Fruit fly (Drosophila melanogaster) whole organism, embryonic: ENCODE results near the gene Aldh.
A peak's percentile ranks its signal among the peaks of the same experiment; 100 is the strongest.

Experiments
- Adf1 ChIP-seq: fragments of 200-800 bp; sonication (Bioruptor generic); IDR thresholded peaks from 2 replicates; pipeline ENCODE4 v1.3.6; 2022; ENCODE audit warnings: missing biosample characterization, missing genetic modification characterization
- Atf-2 ChIP-seq: fragments of 200-800 bp; sonication (Bioruptor generic); optimal IDR thresholded peaks from 2 replicates; lab custom pipeline; 2016; ENCODE audit warnings: missing biosample characterization, missing genetic modification characterization
- BEAF-32 ChIP-seq: fragments of 200-800 bp; sonication (Bioruptor generic); optimal IDR thresholded peaks from 3 replicates; lab custom pipeline; 2017; ENCODE audit warnings: missing biosample characterization, missing genetic modification characterization, mild to moderate bottlenecking, moderate library complexity, missing genetic modification reagents
- Blimp-1 ChIP-seq: fragments of 200-800 bp; sonication (Bioruptor generic); optimal IDR thresholded peaks from 3 replicates; lab custom pipeline; 2018; ENCODE audit warnings: missing biosample characterization, missing genetic modification characterization, mild to moderate bottlenecking, moderate library complexity, missing genetic modification reagents
- CG10147 ChIP-seq: fragments of 200-800 bp; sonication (Bioruptor generic); optimal IDR thresholded peaks from 2 replicates; lab custom pipeline; 2019; ENCODE audit warnings: missing biosample characterization, mild to moderate bottlenecking, missing genetic modification characterization, moderate library complexity
- CG1024 ChIP-seq: fragments of 200-800 bp; sonication (Bioruptor generic); IDR thresholded peaks from 2 replicates; pipeline ENCODE4 v1.3.6; 2022; ENCODE audit warnings: missing biosample characterization, missing genetic modification characterization
- CG10462 ChIP-seq: fragments of 200-800 bp; sonication (Bioruptor generic); optimal IDR thresholded peaks from 2 replicates; lab custom pipeline; 2016; ENCODE audit warnings: missing biosample characterization, missing genetic modification characterization
- CG10543 ChIP-seq: fragments of 200-800 bp; sonication (Bioruptor generic); optimal IDR thresholded peaks from 3 replicates; lab custom pipeline; 2017; ENCODE audit warnings: missing biosample characterization, mild to moderate bottlenecking, missing genetic modification characterization, moderate library complexity
- CG10654 ChIP-seq: fragments of 200-800 bp; sonication (Bioruptor generic); optimal IDR thresholded peaks from 2 replicates; lab custom pipeline; 2016; ENCODE audit warnings: missing biosample characterization, missing genetic modification characterization
- CG10979 ChIP-seq: fragments of 200-800 bp; sonication (Bioruptor generic); optimal IDR thresholded peaks from 2 replicates; lab custom pipeline; 2018; ENCODE audit warnings: missing biosample characterization, mild to moderate bottlenecking, missing genetic modification characterization, moderate library complexity
- CG11093 ChIP-seq: fragments of 200-800 bp; sonication (Bioruptor generic); IDR thresholded peaks from 3 replicates; pipeline ENCODE4 v1.3.6; 2022; ENCODE audit warnings: missing biosample characterization, missing genetic modification characterization
- CG11456 ChIP-seq: fragments of 200-800 bp; sonication (Bioruptor generic); IDR thresholded peaks from 3 replicates; pipeline ENCODE4 v1.3.6; 2022; ENCODE audit warnings: missing biosample characterization, missing genetic modification characterization
- CG1233 ChIP-seq: fragments of 200-800 bp; sonication (Bioruptor generic); optimal IDR thresholded peaks from 4 replicates; lab custom pipeline; 2018; ENCODE audit warnings: missing biosample characterization, mild to moderate bottlenecking, missing genetic modification characterization
- CG13287 ChIP-seq: fragments of 200-800 bp; sonication (Bioruptor generic); IDR thresholded peaks from 2 replicates; pipeline ENCODE4 v1.3.6; 2022; ENCODE audit warnings: missing biosample characterization, missing genetic modification characterization; ENCODE audit not compliant: partially characterized antibody
- CG14860 ChIP-seq: fragments of 200-800 bp; sonication (Bioruptor generic); IDR thresholded peaks from 3 replicates; pipeline ENCODE4 v1.3.6; 2022; ENCODE audit warnings: missing biosample characterization, missing genetic modification characterization; ENCODE audit not compliant: partially characterized antibody
- CG14965 ChIP-seq: fragments of 200-800 bp; sonication (Bioruptor generic); optimal IDR thresholded peaks from 2 replicates; lab custom pipeline; 2016; ENCODE audit warnings: missing biosample characterization, missing genetic modification characterization, borderline replicate concordance
- CG1602 ChIP-seq: fragments of 200-800 bp; sonication (Bioruptor generic); optimal IDR thresholded peaks from 3 replicates; lab custom pipeline; 2016; ENCODE audit warnings: missing biosample characterization, missing genetic modification characterization
- CG1647 ChIP-seq: fragments of 200-800 bp; sonication (Bioruptor generic); optimal IDR thresholded peaks from 3 replicates; lab custom pipeline; 2016; ENCODE audit warnings: missing biosample characterization, missing genetic modification characterization
- CG17612 ChIP-seq: fragments of 200-800 bp; sonication (Bioruptor generic); IDR thresholded peaks from 2 replicates; pipeline ENCODE4 v1.3.6; 2022; ENCODE audit warnings: missing biosample characterization, missing genetic modification characterization
- CG43689 ChIP-seq: fragments of 200-800 bp; sonication (Bioruptor generic); IDR thresholded peaks from 2 replicates; pipeline ENCODE4 v1.3.6; 2022; ENCODE audit warnings: missing biosample characterization, missing genetic modification characterization
- CG6254 ChIP-seq: fragments of 200-800 bp; sonication (Bioruptor generic); optimal IDR thresholded peaks from 3 replicates; lab custom pipeline; 2017; ENCODE audit warnings: mild to moderate bottlenecking, missing biosample characterization, missing genetic modification reagents, missing genetic modification characterization
- CG8924 ChIP-seq: fragments of 200-800 bp; optimal IDR thresholded peaks from 3 replicates; lab custom pipeline; 2019; ENCODE audit warnings: missing biosample characterization, mild to moderate bottlenecking, missing genetic modification characterization, moderate library complexity
- Dad ChIP-seq: fragments of 200-800 bp; sonication (Bioruptor generic); optimal IDR thresholded peaks from 3 replicates; lab custom pipeline; 2016; ENCODE audit warnings: missing biosample characterization, missing genetic modification characterization
- ERR ChIP-seq: fragments of 200-800 bp; sonication (Bioruptor generic); optimal IDR thresholded peaks from 2 replicates; lab custom pipeline; 2016; ENCODE audit warnings: missing biosample characterization, missing genetic modification characterization
- Gsc ChIP-seq: fragments of 200-800 bp; sonication (Bioruptor generic); IDR thresholded peaks from 2 replicates; pipeline ENCODE4 v1.3.6; 2022; ENCODE audit warnings: missing biosample characterization, missing genetic modification characterization
- HLH54F ChIP-seq: fragments of 200-800 bp; sonication (Bioruptor generic); optimal IDR thresholded peaks from 3 replicates; lab custom pipeline; 2016; ENCODE audit warnings: missing biosample characterization, missing genetic modification characterization
- HmgD ChIP-seq: fragments of 200-800 bp; sonication (Bioruptor generic); optimal IDR thresholded peaks from 3 replicates; lab custom pipeline; 2016; ENCODE audit warnings: missing biosample characterization, missing genetic modification characterization
- Hr78 ChIP-seq, 2 experiments: fragments of 200-800 bp in 1 of 2; fragments of >200 bp in 1 of 2; sonication (Bioruptor generic) in 1 of 2; optimal IDR thresholded peaks; 2 replicates each; lab custom pipeline; 2017 to 2019; ENCODE audit warnings: missing biosample characterization in 2 of 2, missing genetic modification characterization in 2 of 2, mild to moderate bottlenecking in 1 of 2, moderate library complexity in 1 of 2
- MESR4 ChIP-seq: fragments of 200-800 bp; sonication (Bioruptor generic); optimal IDR thresholded peaks from 2 replicates; lab custom pipeline; 2018; ENCODE audit warnings: missing biosample characterization, mild to moderate bottlenecking, missing genetic modification characterization, moderate library complexity
- Nf-YB ChIP-seq: fragments of 200-800 bp; sonication (Bioruptor generic); optimal IDR thresholded peaks from 3 replicates; lab custom pipeline; 2019; ENCODE audit warnings: missing biosample characterization, mild to moderate bottlenecking, missing genetic modification characterization, moderate library complexity
- Rfx ChIP-seq: fragments of 200-800 bp; sonication (Bioruptor generic); IDR thresholded peaks from 2 replicates; pipeline ENCODE4 v1.3.6; 2022; ENCODE audit warnings: missing biosample characterization, missing genetic modification characterization
- Tbp ChIP-seq: fragments of >200 bp; optimal IDR thresholded peaks from 2 replicates; lab custom pipeline; 2018; ENCODE audit warnings: missing biosample characterization, missing genetic modification characterization
- Trl ChIP-seq, 3 experiments: fragments of >200 bp in 2 of 3; fragments of 200-800 bp in 1 of 3; sonication (Bioruptor generic) in 1 of 3; optimal IDR thresholded peaks; 2 replicates in 1 of 3; 3 replicates in 2 of 3; lab custom pipeline; 2016 to 2017; ENCODE audit warnings: missing biosample characterization in 1 of 3, missing genetic modification characterization in 1 of 3
- abd-A ChIP-seq: fragments of 200-800 bp; sonication (Bioruptor generic); optimal IDR thresholded peaks from 3 replicates; lab custom pipeline; 2019; ENCODE audit warnings: missing biosample characterization, mild to moderate bottlenecking, missing genetic modification characterization, moderate library complexity
- dan ChIP-seq: fragments of 200-800 bp; sonication (Bioruptor generic); IDR thresholded peaks from 2 replicates; pipeline ENCODE4 v1.3.6; 2022; ENCODE audit warnings: missing biosample characterization, missing genetic modification characterization
- fu2 ChIP-seq: fragments of 200-800 bp; sonication (Bioruptor generic); optimal IDR thresholded peaks from 2 replicates; lab custom pipeline; 2016; ENCODE audit warnings: missing biosample characterization, missing genetic modification characterization
- h ChIP-seq: fragments of >200 bp; optimal IDR thresholded peaks from 2 replicates; lab custom pipeline; 2017
- her ChIP-seq: fragments of 200-800 bp; sonication (Bioruptor generic); optimal IDR thresholded peaks from 2 replicates; lab custom pipeline; 2016; ENCODE audit warnings: missing biosample characterization, missing genetic modification characterization
- knrl ChIP-seq: fragments of 200-800 bp; sonication (Bioruptor generic); IDR thresholded peaks from 3 replicates; pipeline ENCODE4 v1.3.6; 2022; ENCODE audit warnings: missing biosample characterization, missing genetic modification characterization; ENCODE audit not compliant: partially characterized antibody
- luna ChIP-seq: fragments of 200-800 bp; sonication (Bioruptor generic); optimal IDR thresholded peaks from 2 replicates; lab custom pipeline; 2016; ENCODE audit warnings: missing biosample characterization, missing genetic modification characterization
- nau ChIP-seq: fragments of 200-800 bp; sonication (Bioruptor generic); optimal IDR thresholded peaks from 3 replicates; lab custom pipeline; 2017; ENCODE audit warnings: missing biosample characterization, mild to moderate bottlenecking, missing genetic modification characterization, missing genetic modification reagents
- oc ChIP-seq: fragments of 200-800 bp; sonication (Bioruptor generic); optimal IDR thresholded peaks from 2 replicates; lab custom pipeline; 2018; ENCODE audit warnings: missing biosample characterization, mild to moderate bottlenecking, missing genetic modification characterization, moderate library complexity
- org-1 ChIP-seq: fragments of 200-800 bp; sonication (Bioruptor generic); optimal IDR thresholded peaks from 2 replicates; lab custom pipeline; 2017; ENCODE audit warnings: missing biosample characterization, missing genetic modification characterization
- pho ChIP-seq: fragments of 200-800 bp; sonication (Bioruptor generic); optimal IDR thresholded peaks from 2 replicates; lab custom pipeline; 2016; ENCODE audit warnings: missing biosample characterization, missing genetic modification characterization
- pita ChIP-seq: fragments of 200-800 bp; sonication (Bioruptor generic); optimal IDR thresholded peaks from 2 replicates; lab custom pipeline; 2017; ENCODE audit warnings: missing biosample characterization, mild to moderate bottlenecking, missing genetic modification characterization
- sc ChIP-seq, 3 experiments: fragments of >200 bp in 2 of 3; fragments of 200-800 bp in 1 of 3; sonication (Bioruptor generic) in 1 of 3; optimal IDR thresholded peaks; 2 replicates in 2 of 3; 3 replicates in 1 of 3; lab custom pipeline; 2017; ENCODE audit warnings: mild to moderate bottlenecking in 1 of 3, missing biosample characterization in 1 of 3, missing genetic modification characterization in 1 of 3, missing genetic modification reagents in 1 of 3
- sens-2 ChIP-seq: fragments of 200-800 bp; sonication (Bioruptor generic); IDR thresholded peaks from 2 replicates; pipeline ENCODE4 v1.3.6; 2022; ENCODE audit warnings: missing biosample characterization, missing genetic modification characterization
- sima ChIP-seq: fragments of 200-800 bp; sonication (Bioruptor generic); optimal IDR thresholded peaks from 2 replicates; lab custom pipeline; 2016; ENCODE audit warnings: missing biosample characterization, missing genetic modification characterization
- sna ChIP-seq: fragments of 200-800 bp; sonication (Bioruptor generic); IDR thresholded peaks from 2 replicates; pipeline ENCODE4 v1.3.6; 2022; ENCODE audit warnings: missing biosample characterization, missing genetic modification characterization; ENCODE audit not compliant: partially characterized antibody

Aldh gene

dm6 chr2L:9430992-9431602, 43.9 kb downstream of the Aldh start, which contains the start of the genes FucTB and scat (continued):
- TF ChIP-seq CG43689 (GFP tag; lab: Robert Waterston, UW), result peak; percentile 75; the same call in 1 of the 2 replicates
- TF ChIP-seq CG1647 (GFP tag; lab: Kevin White, UChicago), result peak; percentile 64
- no peak for TF ChIP-seq Trl (optimal IDR thresholded peaks at IDR 0.05; lab: Kevin White, UChicago)
- peak; percentile 60 for TF ChIP-seq Trl (GFP tag; optimal IDR thresholded peaks at IDR 0.05; lab: Kevin White, UChicago)
- TF ChIP-seq Blimp-1 (GFP tag; lab: Kevin White, UChicago), result peak; percentile 89
- TF ChIP-seq nau (GFP tag; lab: Kevin White, UChicago), result no peak
- peak; percentile 0 for TF ChIP-seq CG6254
- TF ChIP-seq Tbp (GFP tag; lab: Kevin White, UChicago), result no peak
- TF ChIP-seq CG10543 (GFP tag; lab: Kevin White, UChicago), result peak; percentile 93
- peak; percentile 73 for TF ChIP-seq Nf-YB (GFP tag; lab: Kevin White, UChicago)
- peak; percentile 68 for TF ChIP-seq fu2 (GFP tag; lab: Kevin White, UChicago)
- TF ChIP-seq CG1024, result peak; percentile 56; the same call in 1 of the 2 replicates
- TF ChIP-seq sens-2 (GFP tag; lab: Robert Waterston, UW), result no peak
- TF ChIP-seq CG1602 (GFP tag; lab: Kevin White, UChicago), result peak; percentile 94
- TF ChIP-seq org-1 (GFP tag; lab: Kevin White, UChicago), result peak; percentile 67
- TF ChIP-seq CG14965 (GFP tag; lab: Kevin White, UChicago), result no peak
- TF ChIP-seq CG11456 (GFP tag; lab: Robert Waterston, UW), result peak; percentile 94
- TF ChIP-seq h, result no peak
- peak; percentile 93 for TF ChIP-seq CG10979 (tag; lab: Kevin White, UChicago)
- TF ChIP-seq Hr78 (GFP tag; optimal IDR thresholded peaks at IDR 0.05; lab: Kevin White, UChicago), result no peak
- peak; percentile 29 for TF ChIP-seq Atf-2 (GFP tag; lab: Kevin White, UChicago)
- peak; percentile 89 for TF ChIP-seq CG10147 (GFP tag; lab: Kevin White, UChicago)
- TF ChIP-seq Rfx (GFP tag; lab: Robert Waterston, UW), result peak; percentile 94
- no peak for TF ChIP-seq HmgD (GFP tag; lab: Kevin White, UChicago)
- TF ChIP-seq knrl, result peak; percentile 79
- TF ChIP-seq dan (GFP tag; lab: Robert Waterston, UW), result peak; percentile 76
- peak; percentile 76 for TF ChIP-seq CG10462 (GFP tag; lab: Kevin White, UChicago)
- peak; percentile 72 for TF ChIP-seq pho
- TF ChIP-seq BEAF-32 (GFP tag; lab: Kevin White, UChicago), result peak; percentile 28
- TF ChIP-seq Adf1, result peak; percentile 63
- no peak for TF ChIP-seq pita (GFP tag; lab: Kevin White, UChicago)
- TF ChIP-seq luna, result no peak
- peak; percentile 90 for TF ChIP-seq CG11093 (GFP tag; lab: Robert Waterston, UW)
- TF ChIP-seq ERR (GFP tag; lab: Kevin White, UChicago), result no peak
- TF ChIP-seq oc (tag; lab: Kevin White, UChicago), result peak; percentile 60
- TF ChIP-seq sima, result no peak
- peak; percentile 86 for TF ChIP-seq CG10654 (GFP tag; lab: Kevin White, UChicago)
- TF ChIP-seq CG8924 (tag; lab: Kevin White, UChicago), result peak; percentile 96
- TF ChIP-seq sna (GFP tag; lab: Robert Waterston, UW), result no peak
- no peak for TF ChIP-seq CG14860 (GFP tag; lab: Robert Waterston, UW)
- no peak for TF ChIP-seq abd-A (tag; lab: Kevin White, UChicago)
- TF ChIP-seq HLH54F (GFP tag; lab: Kevin White, UChicago), result peak; percentile 77
- peak; percentile 49 for TF ChIP-seq CG13287
- peak; percentile 89 for TF ChIP-seq MESR4
- peak; percentile 76 for TF ChIP-seq Gsc (GFP tag; lab: Robert Waterston, UW)
- no peak for TF ChIP-seq her (GFP tag; lab: Kevin White, UChicago)
- peak; percentile 62 for TF ChIP-seq Dad (GFP tag; lab: Kevin White, UChicago)
- TF ChIP-seq CG17612, result peak; percentile 62; the same call in 1 of the 2 replicates
- TF ChIP-seq CG1233 (GFP tag; lab: Kevin White, UChicago), result peak; percentile 84
- TF ChIP-seq sc (optimal IDR thresholded peaks at IDR 0.05; lab: Kevin White, UChicago), result no peak
- TF ChIP-seq sc (GFP tag; optimal IDR thresholded peaks at IDR 0.05; lab: Kevin White, UChicago), result peak; percentile 83
